Fruit fly (Drosophila melanogaster) whole organism, embryonic: ENCODE measurements around the gene CG14853.

Experiments used
- Aef1 ChIP-seq: fragments of 200-800 bp; sonication (Bioruptor generic); IDR thresholded peaks from 3 replicates; pipeline ENCODE4 v1.3.6; 2022; ENCODE audit warnings: missing biosample characterization, missing genetic modification characterization
- Blimp-1 ChIP-seq: fragments of 200-800 bp; sonication (Bioruptor generic); optimal IDR thresholded peaks from 3 replicates; lab custom pipeline; 2018; ENCODE audit warnings: missing biosample characterization, missing genetic modification characterization, mild to moderate bottlenecking, moderate library complexity, missing genetic modification reagents
- CG10209 ChIP-seq: fragments of 200-800 bp; sonication (Bioruptor generic); optimal IDR thresholded peaks from 3 replicates; lab custom pipeline; 2017; ENCODE audit warnings: missing biosample characterization, mild to moderate bottlenecking, missing genetic modification characterization, missing genetic modification reagents
- CG10321 ChIP-seq: fragments of 200-800 bp; sonication (Bioruptor generic); IDR thresholded peaks from 2 replicates; pipeline ENCODE4 v1.3.6; 2022; ENCODE audit warnings: missing biosample characterization, missing genetic modification characterization
- CG13775 ChIP-seq: fragments of 200-800 bp; sonication (Bioruptor generic); optimal IDR thresholded peaks from 3 replicates; lab custom pipeline; 2017; ENCODE audit warnings: missing biosample characterization, mild to moderate bottlenecking, missing genetic modification characterization
- CG1603 ChIP-seq: fragments of 200-800 bp; sonication (Bioruptor generic); optimal IDR thresholded peaks from 2 replicates; lab custom pipeline; 2019; ENCODE audit warnings: missing biosample characterization, mild to moderate bottlenecking, missing genetic modification characterization, moderate library complexity
- CG16813 ChIP-seq: fragments of 200-800 bp; sonication (Bioruptor generic); IDR thresholded peaks from 3 replicates; pipeline ENCODE4 v1.3.6; 2022; ENCODE audit warnings: missing biosample characterization, missing genetic modification characterization; ENCODE audit not compliant: partially characterized antibody
- CG18619 ChIP-seq: fragments of 200-800 bp; sonication (Bioruptor generic); optimal IDR thresholded peaks from 3 replicates; lab custom pipeline; 2017; ENCODE audit warnings: missing biosample characterization, mild to moderate bottlenecking, missing genetic modification characterization
- CG2678 ChIP-seq: fragments of 200-800 bp; sonication (Bioruptor generic); optimal IDR thresholded peaks from 3 replicates; lab custom pipeline; 2019; ENCODE audit warnings: missing biosample characterization, mild to moderate bottlenecking, missing genetic modification characterization, moderate library complexity
- CG31224 ChIP-seq: fragments of 200-800 bp; sonication (Bioruptor generic); IDR thresholded peaks from 2 replicates; pipeline ENCODE4 v1.3.6; 2022; ENCODE audit warnings: missing biosample characterization, missing genetic modification characterization
- CG31365 ChIP-seq: fragments of 200-800 bp; sonication (Bioruptor generic); optimal IDR thresholded peaks from 2 replicates; lab custom pipeline; 2018; ENCODE audit warnings: missing biosample characterization, mild to moderate bottlenecking, missing genetic modification characterization
- CG32772 ChIP-seq: fragments of 200-800 bp; sonication (Bioruptor generic); IDR thresholded peaks from 2 replicates; pipeline ENCODE4 v1.3.6; 2022; ENCODE audit warnings: missing biosample characterization, missing genetic modification characterization
- CG34224 ChIP-seq: fragments of 200-800 bp; sonication (Bioruptor generic); IDR thresholded peaks from 3 replicates; pipeline ENCODE4 v1.3.6; 2022; ENCODE audit warnings: missing biosample characterization, missing genetic modification characterization; ENCODE audit not compliant: partially characterized antibody
- CG43689 ChIP-seq: fragments of 200-800 bp; sonication (Bioruptor generic); IDR thresholded peaks from 2 replicates; pipeline ENCODE4 v1.3.6; 2022; ENCODE audit warnings: missing biosample characterization, missing genetic modification characterization
- CG4424 ChIP-seq: fragments of 200-800 bp; sonication (Bioruptor generic); optimal IDR thresholded peaks from 3 replicates; lab custom pipeline; 2016; ENCODE audit warnings: missing biosample characterization, missing genetic modification characterization
- CG4707 ChIP-seq: fragments of 200-800 bp; sonication (Bioruptor generic); optimal IDR thresholded peaks from 2 replicates; lab custom pipeline; 2018; ENCODE audit warnings: missing biosample characterization, mild to moderate bottlenecking, missing genetic modification characterization, moderate library complexity
- CG7556 ChIP-seq: fragments of 200-800 bp; sonication (Bioruptor generic); optimal IDR thresholded peaks from 2 replicates; lab custom pipeline; 2017; ENCODE audit warnings: missing biosample characterization, mild to moderate bottlenecking, missing genetic modification characterization
- Dref ChIP-seq: fragments of 200-800 bp; sonication (Bioruptor generic); IDR thresholded peaks from 2 replicates; pipeline ENCODE4 v1.3.6; 2022; ENCODE audit warnings: missing biosample characterization, missing genetic modification characterization
- HLHmδ ChIP-seq: fragments of 200-800 bp; sonication (Bioruptor generic); optimal IDR thresholded peaks from 2 replicates; lab custom pipeline; 2018; ENCODE audit warnings: missing biosample characterization, mild to moderate bottlenecking, missing genetic modification characterization, moderate library complexity
- Hand ChIP-seq: fragments of 200-800 bp; sonication (Bioruptor generic); optimal IDR thresholded peaks from 2 replicates; lab custom pipeline; 2017; ENCODE audit warnings: mild to moderate bottlenecking, missing biosample characterization, missing genetic modification reagents, missing genetic modification characterization
- Jarid2 ChIP-seq: fragments of 200-800 bp; sonication (Bioruptor generic); optimal IDR thresholded peaks from 3 replicates; lab custom pipeline; 2017; ENCODE audit warnings: mild to moderate bottlenecking, missing biosample characterization, missing genetic modification reagents, missing genetic modification characterization
- Kr ChIP-seq: fragments of 200-800 bp; sonication (Bioruptor generic); optimal IDR thresholded peaks from 2 replicates; lab custom pipeline; 2017; ENCODE audit warnings: missing biosample characterization, mild to moderate bottlenecking, missing genetic modification characterization
- Meics ChIP-seq: fragments of 200-800 bp; sonication (Bioruptor generic); optimal IDR thresholded peaks from 2 replicates; lab custom pipeline; 2017; ENCODE audit warnings: missing biosample characterization, mild to moderate bottlenecking, missing genetic modification characterization
- NC2β ChIP-seq: fragments of 200-800 bp; sonication (Bioruptor generic); optimal IDR thresholded peaks from 2 replicates; lab custom pipeline; 2016; ENCODE audit warnings: missing biosample characterization, missing genetic modification characterization
- Sin3A ChIP-seq: fragments of >200 bp; optimal IDR thresholded peaks from 2 replicates; lab custom pipeline; 2018
- Sox100B ChIP-seq: fragments of 200-800 bp; sonication (Bioruptor generic); optimal IDR thresholded peaks from 3 replicates; lab custom pipeline; 2018; ENCODE audit warnings: missing biosample characterization, mild to moderate bottlenecking, missing genetic modification characterization
- Spps ChIP-seq: fragments of 200-800 bp; sonication (Bioruptor generic); optimal IDR thresholded peaks from 2 replicates; lab custom pipeline; 2018; ENCODE audit warnings: missing biosample characterization, mild to moderate bottlenecking, missing genetic modification characterization
- amos ChIP-seq: fragments of 200-800 bp; sonication (Bioruptor generic); IDR thresholded peaks from 2 replicates; pipeline ENCODE4 v1.3.6; 2022; ENCODE audit warnings: missing biosample characterization, missing genetic modification characterization; ENCODE audit not compliant: partially characterized antibody
- ci ChIP-seq: fragments of 200-800 bp; sonication (Bioruptor generic); IDR thresholded peaks from 3 replicates; pipeline ENCODE4 v1.3.6; 2022; ENCODE audit warnings: missing biosample characterization, missing genetic modification characterization
- dimm ChIP-seq: fragments of 200-800 bp; sonication (Bioruptor generic); IDR thresholded peaks from 2 replicates; pipeline ENCODE4 v1.3.6; 2022; ENCODE audit warnings: missing biosample characterization, missing genetic modification characterization
- dmrt99B ChIP-seq: fragments of 200-800 bp; sonication (Bioruptor generic); optimal IDR thresholded peaks from 2 replicates; lab custom pipeline; 2018; ENCODE audit warnings: missing biosample characterization, mild to moderate bottlenecking, missing genetic modification characterization, moderate library complexity
- esg ChIP-seq: fragments of 200-800 bp; sonication (Bioruptor generic); conservative IDR thresholded peaks from 2 replicates; pipeline ENCODE4 v1.3.6; 2022; ENCODE audit warnings: missing biosample characterization, missing genetic modification characterization
- fru ChIP-seq: fragments of >200 bp; optimal IDR thresholded peaks from 2 replicates; lab custom pipeline; 2017
- gcm2 ChIP-seq: fragments of 200-800 bp; sonication (Bioruptor generic); optimal IDR thresholded peaks from 2 replicates; lab custom pipeline; 2016; ENCODE audit warnings: missing biosample characterization, missing genetic modification characterization
- gfzf ChIP-seq: fragments of 200-800 bp; sonication (Bioruptor generic); optimal IDR thresholded peaks from 2 replicates; lab custom pipeline; 2016; ENCODE audit warnings: missing biosample characterization, mild to moderate bottlenecking, missing genetic modification characterization, moderate library complexity
- hth ChIP-seq: fragments of >200 bp; optimal IDR thresholded peaks from 2 replicates; lab custom pipeline; 2017; ENCODE audit warnings: inconsistent platforms
- ind ChIP-seq: fragments of 200-800 bp; sonication (Bioruptor generic); optimal IDR thresholded peaks from 3 replicates; lab custom pipeline; 2016; ENCODE audit warnings: missing biosample characterization, missing genetic modification characterization
- nom ChIP-seq: fragments of 200-800 bp; sonication (Bioruptor generic); optimal IDR thresholded peaks from 2 replicates; lab custom pipeline; 2017; ENCODE audit warnings: missing biosample characterization, missing genetic modification characterization, mild to moderate bottlenecking, moderate library complexity, missing genetic modification reagents
- oc ChIP-seq: fragments of 200-800 bp; sonication (Bioruptor generic); optimal IDR thresholded peaks from 2 replicates; lab custom pipeline; 2018; ENCODE audit warnings: missing biosample characterization, mild to moderate bottlenecking, missing genetic modification characterization, moderate library complexity
- pb ChIP-seq: fragments of 200-800 bp; sonication (Bioruptor generic); optimal IDR thresholded peaks from 3 replicates; lab custom pipeline; 2016; ENCODE audit warnings: missing biosample characterization, missing genetic modification characterization
- pum ChIP-seq: fragments of 200-800 bp; sonication (Bioruptor generic); optimal IDR thresholded peaks from 2 replicates; lab custom pipeline; 2016; ENCODE audit warnings: missing biosample characterization, missing genetic modification characterization
- schlank ChIP-seq: fragments of 200-800 bp; sonication (Bioruptor generic); optimal IDR thresholded peaks from 2 replicates; lab custom pipeline; 2018; ENCODE audit warnings: missing biosample characterization, mild to moderate bottlenecking, missing genetic modification characterization
- scrt ChIP-seq: fragments of 200-800 bp; sonication (Bioruptor generic); optimal IDR thresholded peaks from 2 replicates; lab custom pipeline; 2018; ENCODE audit warnings: missing biosample characterization, mild to moderate bottlenecking, missing genetic modification characterization, moderate library complexity
- sima ChIP-seq: fragments of 200-800 bp; sonication (Bioruptor generic); optimal IDR thresholded peaks from 2 replicates; lab custom pipeline; 2016; ENCODE audit warnings: missing biosample characterization, missing genetic modification characterization
- sisA ChIP-seq: fragments of 200-800 bp; sonication (Bioruptor generic); IDR thresholded peaks from 2 replicates; pipeline ENCODE4 v1.3.6; 2022; ENCODE audit warnings: missing biosample characterization, missing genetic modification characterization
- slbo ChIP-seq: fragments of 200-800 bp; sonication (Bioruptor generic); IDR thresholded peaks from 2 replicates; pipeline ENCODE4 v1.3.6; 2022; ENCODE audit warnings: missing biosample characterization, missing genetic modification characterization
- sqz ChIP-seq: fragments of 200-800 bp; sonication (Bioruptor generic); optimal IDR thresholded peaks from 3 replicates; lab custom pipeline; 2018; ENCODE audit warnings: missing biosample characterization, mild to moderate bottlenecking, missing genetic modification characterization
- sr ChIP-seq: fragments of 200-800 bp; sonication (Bioruptor generic); IDR thresholded peaks from 3 replicates; pipeline ENCODE4 v1.3.6; 2022; ENCODE audit warnings: missing biosample characterization, missing genetic modification characterization
- twi ChIP-seq: fragments of 200-800 bp; optimal IDR thresholded peaks from 2 replicates; lab custom pipeline; 2019; ENCODE audit warnings: missing biosample characterization, mild to moderate bottlenecking, missing genetic modification characterization, moderate library complexity
- zf30C ChIP-seq: fragments of 200-800 bp; sonication (Bioruptor generic); optimal IDR thresholded peaks from 3 replicates; lab custom pipeline; 2018; ENCODE audit warnings: missing biosample characterization, mild to moderate bottlenecking, missing genetic modification characterization

The CG14853 gene

dm6 chr3R:14590753-14591535 lies 18.5 kb upstream of the CG14853 start (continued):
- TF ChIP-seq CG10209 (GFP tag; lab: Kevin White, UChicago), result peak; percentile 88
- peak; percentile 1 for TF ChIP-seq NC2β (GFP tag; lab: Kevin White, UChicago)
- no peak for TF ChIP-seq gfzf (GFP tag; lab: Kevin White, UChicago)
- TF ChIP-seq CG18619 (GFP tag; lab: Kevin White, UChicago), result peak; percentile 77
- TF ChIP-seq slbo (GFP tag; lab: Robert Waterston, UW), result no peak
- TF ChIP-seq sr (GFP tag; lab: Robert Waterston, UW), result peak; percentile 53; the same call in 1 of the 3 replicates
- peak; percentile 90 for TF ChIP-seq CG4424 (GFP tag; lab: Kevin White, UChicago)
- TF ChIP-seq CG10321 (GFP tag; lab: Robert Waterston, UW), result no peak
- peak; percentile 90 for TF ChIP-seq Blimp-1 (GFP tag; lab: Kevin White, UChicago)
- peak; percentile 62; the same call in 1 of the 3 replicates for TF ChIP-seq ci
- peak; percentile 85 for TF ChIP-seq dmrt99B (tag; lab: Kevin White, UChicago)
- TF ChIP-seq Jarid2 (GFP tag; lab: Kevin White, UChicago), result peak; percentile 47
- no peak for TF ChIP-seq gcm2 (GFP tag; lab: Kevin White, UChicago)
- peak; percentile 82 for TF ChIP-seq sisA
- peak; percentile 97 for TF ChIP-seq zf30C (GFP tag; lab: Kevin White, UChicago)
- peak; percentile 93 for TF ChIP-seq Spps (tag; lab: Kevin White, UChicago)
- peak; percentile 94 for TF ChIP-seq CG7556
- TF ChIP-seq pum (GFP tag; lab: Kevin White, UChicago), result peak; percentile 25
- no peak for TF ChIP-seq CG43689
- peak; percentile 57 for TF ChIP-seq CG4707 (GFP tag; lab: Kevin White, UChicago)
- no peak for TF ChIP-seq schlank (tag; lab: Kevin White, UChicago)
- no peak for TF ChIP-seq CG16813 (GFP tag; lab: Robert Waterston, UW)
- peak; percentile 43; the same call in 1 of the 2 replicates for TF ChIP-seq dimm
- peak; percentile 74 for TF ChIP-seq oc (tag; lab: Kevin White, UChicago)
- TF ChIP-seq nom (GFP tag; lab: Kevin White, UChicago), result peak; percentile 29
- peak; percentile 40 for TF ChIP-seq scrt
- TF ChIP-seq esg (GFP tag; lab: Robert Waterston, UW), result peak; percentile 64
- peak; percentile 94 for TF ChIP-seq Kr
- peak; percentile 87 for TF ChIP-seq CG2678 (tag; lab: Kevin White, UChicago)
- peak; percentile 12 for TF ChIP-seq Hand (GFP tag; lab: Kevin White, UChicago)
- TF ChIP-seq fru, result no peak
- TF ChIP-seq amos (GFP tag; lab: Robert Waterston, UW), result no peak
- TF ChIP-seq sqz (GFP tag; lab: Kevin White, UChicago), result peak; percentile 79
- peak; percentile 60 for TF ChIP-seq CG32772 (GFP tag; lab: Robert Waterston, UW)
- no peak for TF ChIP-seq hth
- TF ChIP-seq ind (GFP tag; lab: Kevin White, UChicago), result peak; percentile 59
- no peak for TF ChIP-seq Dref (GFP tag; lab: Robert Waterston, UW)
- TF ChIP-seq sima (GFP tag; lab: Kevin White, UChicago), result no peak
- TF ChIP-seq Aef1 (GFP tag; lab: Robert Waterston, UW), result peak; percentile 19; the same call in 1 of the 3 replicates
- TF ChIP-seq CG31224, result peak; percentile 34; the same call in 1 of the 2 replicates
- TF ChIP-seq Meics (GFP tag; lab: Kevin White, UChicago), result peak; percentile 45
- no peak for TF ChIP-seq pb
- TF ChIP-seq HLHmδ, result peak; percentile 54
- TF ChIP-seq Sin3A, result no peak
- TF ChIP-seq twi (tag; lab: Kevin White, UChicago), result peak; percentile 98
- TF ChIP-seq CG1603 (tag; lab: Kevin White, UChicago), result peak; percentile 54
- TF ChIP-seq CG34224 (GFP tag; lab: Robert Waterston, UW), result no peak
- TF ChIP-seq CG13775 (GFP tag; lab: Kevin White, UChicago), result peak; percentile 93
- TF ChIP-seq Sox100B (GFP tag; lab: Kevin White, UChicago), result peak; percentile 94
- TF ChIP-seq CG31365 (tag; lab: Kevin White, UChicago), result no peak
